Fruit fly (Drosophila melanogaster) whole organism, adult: ENCODE results near the gene CG15891.

Experiments
- CG11617 ChIP-seq: fragments of 200-800 bp; sonication (Bioruptor generic); optimal IDR thresholded peaks from 2 replicates; lab custom pipeline; 2017; ENCODE audit warnings: mild to moderate bottlenecking, missing biosample characterization, missing genetic modification reagents, missing genetic modification characterization
- CG33017 ChIP-seq: fragments of 200-800 bp; sonication (Bioruptor generic); optimal IDR thresholded peaks from 2 replicates; lab custom pipeline; 2018; ENCODE audit warnings: missing biosample characterization, mild to moderate bottlenecking, missing genetic modification characterization, moderate library complexity
- CG5204 ChIP-seq: fragments of 200-800 bp; sonication (Bioruptor generic); optimal IDR thresholded peaks from 2 replicates; lab custom pipeline; 2016; ENCODE audit warnings: missing biosample characterization, missing genetic modification characterization
- Clk ChIP-seq: fragments of 200-800 bp; sonication (Bioruptor generic); optimal IDR thresholded peaks from 2 replicates; lab custom pipeline; 2017; ENCODE audit warnings: missing biosample characterization, missing genetic modification characterization
- Crg-1 ChIP-seq: fragments of 200-800 bp; sonication (Bioruptor generic); optimal IDR thresholded peaks from 2 replicates; lab custom pipeline; 2016; ENCODE audit warnings: missing biosample characterization, missing genetic modification characterization
- Hr96 ChIP-seq: fragments of 200-800 bp; sonication (Bioruptor generic); optimal IDR thresholded peaks from 2 replicates; lab custom pipeline; 2016; ENCODE audit warnings: missing biosample characterization, missing genetic modification characterization
- Mnt ChIP-seq: fragments of 200-800 bp; sonication (Bioruptor generic); optimal IDR thresholded peaks from 2 replicates; lab custom pipeline; 2016; ENCODE audit warnings: missing biosample characterization, mild to moderate bottlenecking, missing genetic modification characterization
- bab1 ChIP-seq: fragments of 200-800 bp; sonication (Bioruptor generic); optimal IDR thresholded peaks from 3 replicates; lab custom pipeline; 2019; ENCODE audit warnings: missing biosample characterization, mild to moderate bottlenecking, missing genetic modification characterization, moderate library complexity
- cic ChIP-seq: fragments of 200-800 bp; sonication (Bioruptor generic); optimal IDR thresholded peaks from 2 replicates; lab custom pipeline; 2017; ENCODE audit warnings: missing biosample characterization, mild to moderate bottlenecking, missing genetic modification characterization, moderate library complexity
- cnc ChIP-seq, 2 experiments: fragments of >200 bp; optimal IDR thresholded peaks; 2 replicates each; lab custom pipeline; 2017
- kay ChIP-seq: fragments of 200-800 bp; sonication (Bioruptor generic); peaks from one replicate; lab custom pipeline; 2016; ENCODE audit warnings: missing biosample characterization, missing genetic modification characterization, borderline replicate concordance
- pad ChIP-seq: fragments of 200-800 bp; sonication (Bioruptor generic); optimal IDR thresholded peaks from 3 replicates; lab custom pipeline; 2017; ENCODE audit warnings: missing biosample characterization, missing genetic modification characterization, mild to moderate bottlenecking, moderate library complexity, missing genetic modification reagents
- tj ChIP-seq: fragments of 200-800 bp; sonication (Bioruptor generic); optimal IDR thresholded peaks from 3 replicates; lab custom pipeline; 2017; ENCODE audit warnings: missing biosample characterization, mild to moderate bottlenecking, missing genetic modification characterization, moderate library complexity
- toe ChIP-seq: fragments of 200-800 bp; sonication (Bioruptor generic); optimal IDR thresholded peaks from 2 replicates; lab custom pipeline; 2016; ENCODE audit warnings: missing biosample characterization, missing genetic modification characterization

- TF ChIP-seq cnc (optimal IDR thresholded peaks at IDR 0.05; lab: Kevin White, UChicago) = no peak
- no peak for TF ChIP-seq kay (GFP tag; lab: Kevin White, UChicago)
- TF ChIP-seq pad (GFP tag; lab: Kevin White, UChicago) = no peak
- TF ChIP-seq CG33017 = no peak
- TF ChIP-seq Crg-1 (GFP tag; lab: Kevin White, UChicago) = no peak
- no peak for TF ChIP-seq toe (GFP tag; lab: Kevin White, UChicago)
- no peak for TF ChIP-seq tj (GFP tag; lab: Kevin White, UChicago)
- no peak for TF ChIP-seq Mnt (GFP tag; lab: Kevin White, UChicago)
- no peak for TF ChIP-seq CG5204
- no peak for TF ChIP-seq cic (GFP tag; lab: Kevin White, UChicago)
- no peak for TF ChIP-seq Clk (GFP tag; lab: Kevin White, UChicago)
- no peak for TF ChIP-seq Hr96
- TF ChIP-seq CG11617 (GFP tag; lab: Kevin White, UChicago) = no peak
- no peak for TF ChIP-seq bab1 (GFP tag; lab: Kevin White, UChicago)
Observed at dm6 chrX:6294243-6294642, 902 bp downstream of the CG15891 start, which contains the start of gene CG15892.
